Fruit fly (Drosophila melanogaster): ENCODE data around the gene CG32085.

CG32085 gene

DNA sequence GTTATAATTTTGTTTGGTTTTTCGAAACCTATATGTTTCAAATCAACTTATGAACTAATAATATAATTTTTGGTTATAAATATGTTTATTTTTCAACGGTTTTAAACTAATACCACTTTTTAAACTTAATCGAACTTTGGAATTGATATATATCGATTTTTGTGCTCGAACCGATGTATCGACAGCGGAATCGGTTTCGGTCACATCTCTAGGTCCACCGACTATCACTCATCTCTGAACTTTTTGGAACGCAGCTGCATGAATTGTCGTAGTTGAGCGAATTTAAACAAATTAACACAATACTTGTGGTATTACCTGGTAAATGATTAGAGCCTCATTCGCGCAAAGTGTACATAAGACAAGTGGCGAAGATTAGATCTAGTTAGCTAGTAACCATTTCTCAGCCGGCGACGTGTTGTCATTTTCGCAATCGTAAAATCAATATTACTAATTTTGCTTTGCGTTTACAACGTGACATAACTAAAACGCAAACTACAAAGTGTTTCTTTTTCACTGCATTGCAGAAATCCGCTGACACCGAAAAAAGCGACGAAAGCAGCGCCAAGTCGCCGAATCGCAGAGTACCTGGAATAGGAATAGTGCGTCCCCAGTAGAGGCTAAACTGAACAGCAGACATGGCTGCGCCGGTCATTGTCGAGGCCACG, 52.2 kb downstream of the CG32085 start, which contains the start of gene Apt1 (continued):
- TF ChIP-seq CG16815 (GFP tag; optimal IDR thresholded peaks at IDR 0.05) (no peak), so (GFP tag; IDR thresholded peaks at IDR 0.05) (no peak), inv (GFP tag; IDR thresholded peaks at IDR 0.05; ENCODE audit: partially characterized antibody) (peak; percentile 93), crc (GFP tag; optimal IDR thresholded peaks at IDR 0.05) (no peak), sna (GFP tag; IDR thresholded peaks at IDR 0.05; ENCODE audit: partially characterized antibody) (peak; percentile 94), CG8290 (GFP tag; optimal IDR thresholded peaks at IDR 0.05) (no peak), CG8290 (tag; optimal IDR thresholded peaks at IDR 0.05) (peak in 1 of 2 experiments; percentile 43), CG30020 (tag; optimal IDR thresholded peaks at IDR 0.05) (peak; percentile 5), CG4730 (GFP tag; IDR thresholded peaks at IDR 0.05) (no peak), Nf-YC (tag; optimal IDR thresholded peaks at IDR 0.05) (no peak), Tbp (GFP tag; optimal IDR thresholded peaks at IDR 0.05) (no peak), GATAe (GFP tag; conservative IDR thresholded peaks at IDR 0.05) (no peak), amos (GFP tag; IDR thresholded peaks at IDR 0.05; ENCODE audit: partially characterized antibody) (peak; percentile 98), CG12659 (GFP tag; optimal IDR thresholded peaks at IDR 0.05) (peak; percentile 39), YL-1 (GFP tag; optimal IDR thresholded peaks at IDR 0.05) (peak; percentile 27), Scr (GFP tag; IDR thresholded peaks at IDR 0.05; ENCODE audit: partially characterized antibody) (peak; percentile 95), hbn (GFP tag; IDR thresholded peaks at IDR 0.05; ENCODE audit: partially characterized antibody) (peak; percentile 86), CG12299 (tag; optimal IDR thresholded peaks at IDR 0.05) (no peak), gsb-n (tag; optimal IDR thresholded peaks at IDR 0.05) (no peak), CG3407 (GFP tag; optimal IDR thresholded peaks at IDR 0.05) (no peak), CG14965 (GFP tag; optimal IDR thresholded peaks at IDR 0.05; ENCODE audit: borderline replicate concordance) (no peak), klu (GFP tag; IDR thresholded peaks at IDR 0.05) (no peak), CG17385 (GFP tag; optimal IDR thresholded peaks at IDR 0.05) (no peak)

- TF ChIP-seq CoRest (tag; optimal IDR thresholded peaks at IDR 0.05), result no peak
- no peak for TF ChIP-seq CG4617 (GFP tag; optimal IDR thresholded peaks at IDR 0.05; ENCODE audit: borderline replicate concordance)
- TF ChIP-seq sens-2 (GFP tag; IDR thresholded peaks at IDR 0.05), result no peak
- TF ChIP-seq CG10321 (GFP tag; IDR thresholded peaks at IDR 0.05), result no peak
- TF ChIP-seq slp2 (GFP tag; optimal IDR thresholded peaks at IDR 0.05), result no peak
- TF ChIP-seq CG8478 (optimal IDR thresholded peaks at IDR 0.05), result no peak
- TF ChIP-seq CG6272 (GFP tag; IDR thresholded peaks at IDR 0.05), result no peak
- TF ChIP-seq yki (optimal IDR thresholded peaks at IDR 0.05), result no peak
- TF ChIP-seq CG15696 (tag; optimal IDR thresholded peaks at IDR 0.05), result no peak
- TF ChIP-seq fu2 (GFP tag; optimal IDR thresholded peaks at IDR 0.05), result no peak
- TF ChIP-seq rib (GFP tag; IDR thresholded peaks at IDR 0.05), result no peak
- TF ChIP-seq Six4 (GFP tag; optimal IDR thresholded peaks at IDR 0.05), result no peak
- TF ChIP-seq Meics (GFP tag; optimal IDR thresholded peaks at IDR 0.05), result no peak
- TF ChIP-seq Sry-δ (GFP tag; optimal IDR thresholded peaks at IDR 0.05), result peak; percentile 77
- no peak for TF ChIP-seq CG17186 (GFP tag; optimal IDR thresholded peaks at IDR 0.05)
- peak; percentile 77 for TF ChIP-seq unc-4 (GFP tag; IDR thresholded peaks at IDR 0.05; ENCODE audit: partially characterized antibody)
- no peak for TF ChIP-seq stc (GFP tag; IDR thresholded peaks at IDR 0.05)
- TF ChIP-seq CG17612 (GFP tag; IDR thresholded peaks at IDR 0.05), result no peak
- TF ChIP-seq CG18599 (GFP tag; optimal IDR thresholded peaks at IDR 0.05), result no peak
- TF ChIP-seq bbx (GFP tag; IDR thresholded peaks at IDR 0.05; ENCODE audit: partially characterized antibody), result peak; percentile 80
- TF ChIP-seq CG2129 (GFP tag; IDR thresholded peaks at IDR 0.05; ENCODE audit: partially characterized antibody), result peak; percentile 58
- TF ChIP-seq CG11093 (GFP tag; IDR thresholded peaks at IDR 0.05), result no peak
- TF ChIP-seq CG2875 (GFP tag; optimal IDR thresholded peaks at IDR 0.05), result no peak
- TF ChIP-seq cato (GFP tag; optimal IDR thresholded peaks at IDR 0.05; ENCODE audit: borderline replicate concordance), result no peak
- no peak for TF ChIP-seq seq (GFP tag; IDR thresholded peaks at IDR 0.05)
- peak; percentile 28 for TF ChIP-seq sens (GFP tag)
- no peak for TF ChIP-seq CG34376 (GFP tag; optimal IDR thresholded peaks at IDR 0.05)
- no peak for TF ChIP-seq CG7357 (GFP tag; IDR thresholded peaks at IDR 0.05)
Measured at dm6 chr3L:11626229-11626826, 53.8 kb downstream of the CG32085 start, which contains the start of gene PCID2. Gene PCID2, plus strand, starts transcription at chr3L:11626441.

All from whole organism, embryonic.